Fruit fly (Drosophila melanogaster) whole organism, prepupa: ENCODE measurements around the gene CG13631.
A peak's percentile ranks its signal among the peaks of the same experiment; 100 is the strongest.

Experiments
- Blimp-1 ChIP-seq: fragments of 200-800 bp; sonication (Bioruptor generic); optimal IDR thresholded peaks from 3 replicates; lab custom pipeline; 2017; ENCODE audit warnings: missing biosample characterization, missing genetic modification characterization, mild to moderate bottlenecking, moderate library complexity, missing genetic modification reagents
- CG10631 ChIP-seq: fragments of 200-800 bp; sonication (Bioruptor generic); optimal IDR thresholded peaks from 2 replicates; lab custom pipeline; 2016; ENCODE audit warnings: missing biosample characterization, missing genetic modification characterization
- CG11902 ChIP-seq: fragments of 200-800 bp; sonication (Bioruptor generic); optimal IDR thresholded peaks from 3 replicates; lab custom pipeline; 2016; ENCODE audit warnings: missing biosample characterization, missing genetic modification characterization
- CG15336 ChIP-seq: fragments of 200-800 bp; sonication (Bioruptor generic); IDR thresholded peaks from 2 replicates; pipeline ENCODE4 v1.3.6; 2022; ENCODE audit warnings: missing biosample characterization, missing genetic modification characterization
- CG32006 ChIP-seq: fragments of 200-800 bp; sonication (Bioruptor generic); optimal IDR thresholded peaks from 3 replicates; lab custom pipeline; 2017; ENCODE audit warnings: missing biosample characterization, mild to moderate bottlenecking, missing genetic modification characterization
- CG34406 ChIP-seq: fragments of 200-800 bp; sonication (Bioruptor generic); optimal IDR thresholded peaks from 3 replicates; lab custom pipeline; 2016; ENCODE audit warnings: missing biosample characterization, missing genetic modification characterization
- CG3919 ChIP-seq: fragments of 200-800 bp; sonication (Bioruptor generic); optimal IDR thresholded peaks from 3 replicates; lab custom pipeline; 2016; ENCODE audit warnings: missing biosample characterization, missing genetic modification characterization
- CG6276 ChIP-seq: fragments of 200-800 bp; sonication (Bioruptor generic); optimal IDR thresholded peaks from 2 replicates; lab custom pipeline; 2017; ENCODE audit warnings: missing biosample characterization, mild to moderate bottlenecking, missing genetic modification characterization
- CG6808 ChIP-seq: fragments of 200-800 bp; sonication (Bioruptor generic); optimal IDR thresholded peaks from 3 replicates; lab custom pipeline; 2017; ENCODE audit warnings: missing biosample characterization, missing genetic modification characterization, mild to moderate bottlenecking, moderate library complexity, missing genetic modification reagents
- CG7368 ChIP-seq: fragments of 200-800 bp; sonication (Bioruptor generic); optimal IDR thresholded peaks from 3 replicates; lab custom pipeline; 2016; ENCODE audit warnings: missing biosample characterization, missing genetic modification characterization
- CG8119 ChIP-seq: fragments of 200-800 bp; sonication (Bioruptor generic); IDR thresholded peaks from 3 replicates; pipeline ENCODE4 v1.3.6; 2022; ENCODE audit warnings: missing biosample characterization, missing genetic modification characterization
- CG8319 ChIP-seq: fragments of 200-800 bp; sonication (Bioruptor generic); optimal IDR thresholded peaks from 3 replicates; lab custom pipeline; 2016; ENCODE audit warnings: missing biosample characterization, missing genetic modification characterization
- CG8632 ChIP-seq: fragments of 200-800 bp; sonication (Bioruptor generic); optimal IDR thresholded peaks from 3 replicates; lab custom pipeline; 2016; ENCODE audit warnings: missing biosample characterization, missing genetic modification characterization
- CG9139 ChIP-seq: fragments of 200-800 bp; sonication (Bioruptor generic); optimal IDR thresholded peaks from 3 replicates; lab custom pipeline; 2017; ENCODE audit warnings: missing biosample characterization, mild to moderate bottlenecking, missing genetic modification characterization
- Eip78C ChIP-seq: fragments of 200-800 bp; sonication (Bioruptor generic); peaks from one replicate; lab custom pipeline; 2016; ENCODE audit warnings: missing biosample characterization, missing genetic modification characterization
- Ets21C ChIP-seq: fragments of 200-800 bp; sonication (Bioruptor generic); optimal IDR thresholded peaks from 3 replicates; lab custom pipeline; 2016; ENCODE audit warnings: missing biosample characterization, missing genetic modification characterization
- Hr38 ChIP-seq: sonication (Bioruptor generic); optimal IDR thresholded peaks from 2 replicates; lab custom pipeline; 2016; ENCODE audit warnings: missing biosample characterization, missing genetic modification characterization
- Hr4 ChIP-seq: fragments of 200-800 bp; sonication (Bioruptor generic); optimal IDR thresholded peaks from 3 replicates; lab custom pipeline; 2016; ENCODE audit warnings: missing biosample characterization, missing genetic modification characterization
- OdsH ChIP-seq: fragments of 200-800 bp; sonication (Bioruptor generic); optimal IDR thresholded peaks from 3 replicates; lab custom pipeline; 2016; ENCODE audit warnings: missing biosample characterization, missing genetic modification characterization
- Smox ChIP-seq: fragments of 200-800 bp; sonication (Bioruptor generic); optimal IDR thresholded peaks from 3 replicates; lab custom pipeline; 2016; ENCODE audit warnings: missing biosample characterization, missing genetic modification characterization
- Sox102F ChIP-seq: fragments of 200-800 bp; sonication (Bioruptor generic); optimal IDR thresholded peaks from 2 replicates; lab custom pipeline; 2016; ENCODE audit warnings: missing biosample characterization, mild to moderate bottlenecking, missing genetic modification characterization
- Sox14 ChIP-seq: fragments of 200-800 bp; sonication (Bioruptor generic); optimal IDR thresholded peaks from 3 replicates; lab custom pipeline; 2016; ENCODE audit warnings: missing biosample characterization, missing genetic modification characterization
- achi ChIP-seq: fragments of 200-800 bp; sonication (Bioruptor generic); optimal IDR thresholded peaks from 3 replicates; lab custom pipeline; 2016; ENCODE audit warnings: missing biosample characterization, missing genetic modification characterization
- eg ChIP-seq: fragments of 200-800 bp; sonication (Bioruptor generic); IDR thresholded peaks from 3 replicates; pipeline ENCODE4 v1.3.6; 2022; ENCODE audit warnings: missing biosample characterization, missing genetic modification characterization
- fkh ChIP-seq: fragments of 200-800 bp; sonication (Bioruptor generic); optimal IDR thresholded peaks from 3 replicates; lab custom pipeline; 2017; ENCODE audit warnings: missing biosample characterization, mild to moderate bottlenecking, missing genetic modification characterization, moderate library complexity
- net ChIP-seq: fragments of 200-800 bp; sonication (Bioruptor generic); optimal IDR thresholded peaks from 3 replicates; lab custom pipeline; 2016; ENCODE audit warnings: missing biosample characterization, missing genetic modification characterization
- salr ChIP-seq, 2 experiments: fragments of 200-800 bp; sonication (Bioruptor generic); optimal IDR thresholded peaks; 3 replicates each; lab custom pipeline; 2016 to 2018; ENCODE audit warnings: missing biosample characterization in 2 of 2, missing genetic modification characterization in 2 of 2, mild to moderate bottlenecking in 1 of 2
- ss ChIP-seq, 2 experiments: fragments of 200-800 bp; sonication (Bioruptor generic); optimal IDR thresholded peaks; 2 replicates in 1 of 2; 3 replicates in 1 of 2; lab custom pipeline; 2017 to 2018; ENCODE audit warnings: mild to moderate bottlenecking in 2 of 2, missing biosample characterization in 2 of 2, missing genetic modification characterization in 2 of 2, moderate library complexity in 1 of 2
- svp ChIP-seq: fragments of 200-800 bp; sonication (Bioruptor generic); peaks from one replicate; lab custom pipeline; 2016; ENCODE audit warnings: missing biosample characterization, missing genetic modification characterization
- topi ChIP-seq: fragments of 200-800 bp; sonication (Bioruptor generic); optimal IDR thresholded peaks from 3 replicates; lab custom pipeline; 2016; ENCODE audit warnings: missing biosample characterization, missing genetic modification characterization
- vri ChIP-seq: fragments of 200-800 bp; sonication (Bioruptor generic); optimal IDR thresholded peaks from 3 replicates; lab custom pipeline; 2016; ENCODE audit warnings: missing biosample characterization, mild to moderate bottlenecking, missing genetic modification characterization

The CG13631 gene

DNA sequence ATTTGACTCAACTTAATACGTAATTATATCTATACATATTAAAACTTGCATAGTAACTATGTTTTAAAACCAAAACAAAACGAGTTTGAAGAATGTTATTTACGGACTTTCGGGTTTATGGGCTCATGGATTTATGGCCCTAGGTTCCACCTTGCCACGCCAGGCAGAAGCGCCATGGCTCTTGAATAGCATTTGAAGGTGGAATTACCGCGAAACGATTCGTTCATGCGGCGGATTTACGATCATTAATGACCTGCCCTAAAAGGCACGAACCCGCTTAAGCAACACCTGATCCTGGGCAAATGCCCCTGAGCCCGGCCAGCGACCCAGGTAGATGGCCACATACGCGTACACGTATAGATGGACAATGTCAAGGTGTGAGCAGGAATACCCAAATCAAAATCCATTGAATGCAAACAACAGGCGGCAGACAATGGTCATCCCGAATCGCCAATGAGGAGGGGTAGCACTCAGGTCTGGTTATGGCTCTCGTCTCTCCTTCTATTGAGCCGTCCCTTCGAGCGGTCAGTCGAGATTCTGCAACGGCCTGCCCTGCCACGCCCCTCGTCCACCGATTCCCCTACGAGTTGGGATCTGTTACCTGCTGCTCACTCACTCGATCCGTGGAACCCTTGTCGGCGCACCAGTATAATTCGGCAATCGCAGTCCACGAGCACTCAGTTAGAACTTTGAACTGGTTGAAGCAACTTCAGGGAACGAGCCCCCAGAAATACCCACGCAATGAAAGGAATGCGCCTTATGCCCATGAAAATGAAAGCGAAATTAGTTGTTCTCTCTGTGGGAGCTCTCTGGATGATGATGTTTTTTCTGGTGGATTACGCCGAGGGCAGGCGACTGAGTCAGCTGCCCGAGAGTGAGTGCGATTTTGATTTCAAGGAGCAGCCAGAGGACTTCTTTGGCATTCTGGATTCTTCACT, 19.8 kb upstream of the CG13631 start, which contains the start of gene tld:
tld (plus strand) TSS at position 677 of the 938 bp plus-strand sequence.
- no peak for TF ChIP-seq achi (GFP tag; lab: Kevin White, UChicago)
- no peak for TF ChIP-seq Sox14 (GFP tag; lab: Kevin White, UChicago)
- TF ChIP-seq CG10631 (GFP tag; lab: Kevin White, UChicago): no peak
- TF ChIP-seq CG7368 (GFP tag; lab: Kevin White, UChicago): no peak
- no peak for TF ChIP-seq salr (GFP tag; optimal IDR thresholded peaks at IDR 0.05; lab: Kevin White, UChicago)
- no peak for TF ChIP-seq Eip78C (GFP tag; lab: Kevin White, UChicago)
- no peak for TF ChIP-seq topi
- TF ChIP-seq vri (GFP tag; lab: Kevin White, UChicago): no peak
- no peak for TF ChIP-seq CG11902 (GFP tag; lab: Kevin White, UChicago)
- no peak for TF ChIP-seq Sox102F (GFP tag; lab: Kevin White, UChicago)
- TF ChIP-seq svp (GFP tag; lab: Kevin White, UChicago): peak; percentile 13
- TF ChIP-seq Blimp-1 (GFP tag; lab: Kevin White, UChicago): peak; percentile 93
- no peak for TF ChIP-seq CG8632 (GFP tag; lab: Kevin White, UChicago)
- no peak for TF ChIP-seq CG6276 (GFP tag; lab: Kevin White, UChicago)
- TF ChIP-seq CG3919: no peak
- TF ChIP-seq Ets21C: no peak

DNA sequence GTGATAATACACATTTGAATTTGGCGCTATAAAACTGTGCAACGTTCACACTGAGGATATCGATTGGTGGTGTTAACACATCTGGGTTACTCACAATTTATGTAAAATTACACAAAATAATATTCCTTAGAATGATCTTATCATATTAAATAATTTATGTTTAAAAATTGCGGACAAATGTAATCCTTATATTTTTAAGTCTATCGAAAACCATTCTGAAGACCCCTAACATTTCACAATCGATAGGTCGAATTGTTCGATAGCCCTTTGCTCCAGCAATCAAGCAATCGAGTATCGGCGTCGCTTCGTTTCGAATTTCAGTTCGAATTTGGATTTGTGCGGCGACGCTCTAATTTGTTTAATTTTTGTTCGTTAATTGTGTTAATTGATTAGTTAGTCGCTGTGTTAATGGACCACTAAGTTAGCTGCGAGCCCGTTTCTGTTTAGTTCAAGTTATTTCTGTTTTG, 15.6 kb upstream of the CG13631 start, which contains the start of gene asp:
asp (plus strand) TSS at position 289 of the 467 bp plus-strand sequence.
- peak; percentile 30 for TF ChIP-seq svp (GFP tag; lab: Kevin White, UChicago)
- no peak for TF ChIP-seq CG9139 (GFP tag; lab: Kevin White, UChicago)
- TF ChIP-seq Smox (GFP tag; lab: Kevin White, UChicago): peak; percentile 12
- TF ChIP-seq CG6808: no peak
- TF ChIP-seq CG8319 (GFP tag; lab: Kevin White, UChicago): no peak
- no peak for TF ChIP-seq ss (GFP tag; optimal IDR thresholded peaks at IDR 0.05; lab: Kevin White, UChicago)
- TF ChIP-seq net: no peak

DNA sequence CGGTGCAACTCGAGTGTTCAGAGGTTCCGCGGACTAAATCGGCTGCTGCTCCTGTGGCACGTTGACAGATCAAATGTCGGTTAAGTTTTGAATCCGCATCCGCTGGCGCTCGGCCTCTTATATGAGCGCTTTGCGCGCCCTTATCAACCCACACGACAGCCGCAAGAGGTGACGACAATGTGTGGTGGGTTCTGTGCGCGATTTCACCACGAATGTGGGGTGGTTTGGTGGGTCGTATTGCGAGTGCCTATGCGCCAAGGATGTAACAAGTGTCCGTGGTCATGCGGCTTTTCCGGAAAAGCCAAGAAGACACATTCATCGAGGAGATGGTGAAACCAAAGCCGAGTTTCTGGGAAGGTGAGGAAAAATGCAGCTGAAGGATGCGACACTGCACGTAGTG, 4.2 kb upstream of the CG13631 start, which contains the start of gene AstA:
AstA (minus strand) TSS at position 101 of the 400 bp plus-strand sequence.
- TF ChIP-seq CG34406: no peak
- no peak for TF ChIP-seq ss (GFP tag; optimal IDR thresholded peaks at IDR 0.05; lab: Kevin White, UChicago)
- no peak for TF ChIP-seq CG6808
- no peak for TF ChIP-seq fkh (GFP tag; lab: Kevin White, UChicago)

DNA sequence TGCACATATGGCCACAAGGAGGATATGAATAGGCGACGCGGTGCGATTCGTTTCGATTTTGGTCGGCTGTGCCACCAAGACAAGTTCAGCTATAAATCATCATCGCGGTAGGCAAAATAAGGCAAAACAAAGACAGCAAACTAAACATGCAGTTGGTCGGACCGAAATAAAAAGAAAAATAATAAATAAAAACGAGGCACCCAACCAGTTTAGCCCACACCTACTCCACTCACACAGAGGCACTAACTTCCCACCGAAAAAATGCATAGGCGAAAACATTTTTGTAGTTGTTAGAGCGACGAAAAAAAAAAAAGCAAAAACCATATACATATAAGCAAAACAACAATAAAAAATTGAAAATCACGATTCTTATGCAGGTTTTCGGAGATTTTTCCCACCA, 2.5 kb upstream of the CG13631 start:
- TF ChIP-seq eg (GFP tag; lab: Robert Waterston, UW) (peak; percentile 40; the same call in 2 of the 3 replicates), CG15336 (GFP tag; lab: Robert Waterston, UW) (peak; percentile 34; the same call in 1 of the 2 replicates), CG6276 (GFP tag; lab: Kevin White, UChicago) (peak; percentile 56), Hr4 (GFP tag; lab: Kevin White, UChicago) (peak; percentile 5), CG8119 (GFP tag; lab: Robert Waterston, UW) (peak; percentile 75), Hr38 (GFP tag; lab: Kevin White, UChicago) (no peak), OdsH (GFP tag; lab: Kevin White, UChicago) (no peak), CG32006 (GFP tag; lab: Kevin White, UChicago) (no peak)
